Fruit fly (Drosophila melanogaster): ENCODE results near the gene Yod1.
A peak's percentile ranks its signal among the peaks of the same experiment; 100 is the strongest.

Yod1 gene

dm6 chr3L:5154917-5155613 is 21.4 kb downstream of the Yod1 start (continued):
- TF ChIP-seq Met (GFP tag; optimal IDR thresholded peaks at IDR 0.05), result no peak
- TF ChIP-seq dac (GFP tag; optimal IDR thresholded peaks at IDR 0.05), result no peak
- no peak; the same call in 2 of the 3 replicates for TF ChIP-seq eg (GFP tag; IDR thresholded peaks at IDR 0.05)
- no peak for TF ChIP-seq spab (GFP tag; optimal IDR thresholded peaks at IDR 0.05)
- TF ChIP-seq cyc (GFP tag; optimal IDR thresholded peaks at IDR 0.05), result peak; percentile 68
- TF ChIP-seq Eip75B (GFP tag; optimal IDR thresholded peaks at IDR 0.05), result no peak
- TF ChIP-seq CG7368 (GFP tag; optimal IDR thresholded peaks at IDR 0.05), result peak; percentile 66
- TF ChIP-seq CG10669 (GFP tag; optimal IDR thresholded peaks at IDR 0.05), result no peak
- no peak for TF ChIP-seq fkh (GFP tag; optimal IDR thresholded peaks at IDR 0.05)
- TF ChIP-seq CG10631 (GFP tag; optimal IDR thresholded peaks at IDR 0.05), result peak; percentile 60
- no peak for TF ChIP-seq Smox (GFP tag; optimal IDR thresholded peaks at IDR 0.05)
- no peak for TF ChIP-seq fd59A (GFP tag; optimal IDR thresholded peaks at IDR 0.05)
- TF ChIP-seq acj6 (GFP tag; optimal IDR thresholded peaks at IDR 0.05), result no peak
- no peak for TF ChIP-seq Eip93F (GFP tag; optimal IDR thresholded peaks at IDR 0.05)

dm6 chr3L:5172470-5172869 is 38.8 kb downstream of the Yod1 start:
- TF ChIP-seq Blimp-1 (GFP tag; optimal IDR thresholded peaks at IDR 0.05) (no peak), CG11902 (GFP tag; optimal IDR thresholded peaks at IDR 0.05) (no peak), Sox102F (GFP tag; optimal IDR thresholded peaks at IDR 0.05) (no peak), CG6792 (GFP tag; optimal IDR thresholded peaks at IDR 0.05) (no peak), Gug (GFP tag; IDR thresholded peaks at IDR 0.05) (no peak), Eip78C (GFP tag) (no peak), dac (GFP tag; optimal IDR thresholded peaks at IDR 0.05) (no peak), Sox15 (GFP tag; optimal IDR thresholded peaks at IDR 0.05) (no peak), Ets21C (GFP tag; optimal IDR thresholded peaks at IDR 0.05) (no peak)

dm6 chr3L:5176071-5176470 is 42.4 kb downstream of the Yod1 start:
- peak; percentile 71 for TF ChIP-seq Eip78C (GFP tag)
- TF ChIP-seq Lpt (GFP tag; optimal IDR thresholded peaks at IDR 0.05), result peak; percentile 21
- TF ChIP-seq eg (GFP tag; IDR thresholded peaks at IDR 0.05), result no peak
- TF ChIP-seq CG6163 (GFP tag; IDR thresholded peaks at IDR 0.05), result 0 out of 3 replicates have a peak, but pooled peaks have one; percentile 19
- TF ChIP-seq achi (GFP tag; optimal IDR thresholded peaks at IDR 0.05), result peak; percentile 3
- peak; percentile 5 for TF ChIP-seq CG10669 (GFP tag; optimal IDR thresholded peaks at IDR 0.05)
- peak; percentile 12 for TF ChIP-seq spab (GFP tag; optimal IDR thresholded peaks at IDR 0.05)
- no peak for TF ChIP-seq CG3032 (tag; optimal IDR thresholded peaks at IDR 0.05)
- TF ChIP-seq net (GFP tag; optimal IDR thresholded peaks at IDR 0.05), result peak; percentile 24

- TF ChIP-seq CG11762 (GFP tag; optimal IDR thresholded peaks at IDR 0.05; ENCODE audit: insufficient read depth) (no peak), Ets96B (tag; optimal IDR thresholded peaks at IDR 0.05) (no peak), Eip93F (GFP tag; optimal IDR thresholded peaks at IDR 0.05) (peak; percentile 21), svp (GFP tag) (no peak), CG32006 (GFP tag; optimal IDR thresholded peaks at IDR 0.05) (no peak), CG4318 (GFP tag; optimal IDR thresholded peaks at IDR 0.05) (no peak), CG6276 (GFP tag; optimal IDR thresholded peaks at IDR 0.05) (no peak), OdsH (GFP tag; optimal IDR thresholded peaks at IDR 0.05) (no peak), CG3919 (GFP tag; optimal IDR thresholded peaks at IDR 0.05) (no peak), fd85E (GFP tag; optimal IDR thresholded peaks at IDR 0.05) (no peak), CG6854 (GFP tag; optimal IDR thresholded peaks at IDR 0.05) (no peak), vri (GFP tag; optimal IDR thresholded peaks at IDR 0.05) (peak; percentile 93), salr (GFP tag; optimal IDR thresholded peaks at IDR 0.05) (no peak), CG8632 (GFP tag; optimal IDR thresholded peaks at IDR 0.05) (no peak), CG9139 (GFP tag; optimal IDR thresholded peaks at IDR 0.05) (no peak), dsx (GFP tag; optimal IDR thresholded peaks at IDR 0.05; ENCODE audit: poor library complexity, severe bottlenecking) (no peak), Sox14 (GFP tag; optimal IDR thresholded peaks at IDR 0.05) (peak; percentile 6), CG34406 (GFP tag; optimal IDR thresholded peaks at IDR 0.05) (no peak), spab (GFP tag; optimal IDR thresholded peaks at IDR 0.05) (no peak), fkh (GFP tag; optimal IDR thresholded peaks at IDR 0.05) (no peak), Hr39 (GFP tag; optimal IDR thresholded peaks at IDR 0.05) (no peak), CG10631 (GFP tag; optimal IDR thresholded peaks at IDR 0.05) (no peak), Eip78C (GFP tag) (peak; percentile 10), net (GFP tag; optimal IDR thresholded peaks at IDR 0.05) (no peak)
Observed at dm6 chr3L:5176789-5177188, 43.1 kb downstream of the Yod1 start.
